Worm (Caenorhabditis elegans): ENCODE measurements around the gene acc-4.
A peak's percentile ranks its signal among the peaks of the same experiment; 100 is the strongest.

DNA sequence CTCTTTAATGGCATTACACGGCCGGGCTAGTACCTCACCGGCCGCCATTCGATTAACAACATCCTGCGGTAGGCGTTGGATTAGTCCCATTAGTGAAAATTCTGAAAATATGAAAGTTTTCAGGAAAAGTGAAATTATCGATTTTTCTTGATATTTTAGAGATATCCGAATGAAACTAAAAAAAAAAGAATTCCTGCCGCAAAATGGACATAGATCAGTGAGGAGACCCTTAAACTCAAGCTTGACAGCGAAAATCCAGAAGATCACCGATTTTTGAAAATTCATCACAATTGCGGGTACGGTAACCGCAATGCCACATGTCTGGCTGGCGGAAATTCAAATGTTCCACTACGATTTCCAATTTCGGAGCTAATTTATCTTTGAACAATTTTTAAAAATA, 30.5 kb upstream of the acc-4 start, which contains the start of gene mlh-1:
- TF ChIP-seq mdl-1 (tag; optimal IDR thresholded peaks at IDR 0.05): no peak
- no peak for TF ChIP-seq nhr-23 (tag; optimal IDR thresholded peaks at IDR 0.05)
- TF ChIP-seq ama-1 (optimal IDR thresholded peaks at IDR 0.05): no peak
- TF ChIP-seq nhr-28 (tag; optimal IDR thresholded peaks at IDR 0.05): no peak
- TF ChIP-seq hmg-11 (tag; optimal IDR thresholded peaks at IDR 0.05): no peak
- no peak for TF ChIP-seq jun-1 (tag; optimal IDR thresholded peaks at IDR 0.05)
- no peak for TF ChIP-seq skn-1 (tag; optimal IDR thresholded peaks at IDR 0.05)
- TF ChIP-seq nfya-1 (tag; optimal IDR thresholded peaks at IDR 0.05; ENCODE audit: insufficient read depth): no peak
- TF ChIP-seq ceh-28 (tag; optimal IDR thresholded peaks at IDR 0.05): peak; percentile 15
- TF ChIP-seq lin-15B (tag; optimal IDR thresholded peaks at IDR 0.05): no peak
- TF ChIP-seq lin-39 (tag; optimal IDR thresholded peaks at IDR 0.05): no peak
- no peak for TF ChIP-seq nhr-12 (tag; optimal IDR thresholded peaks at IDR 0.05)
- TF ChIP-seq pqm-1 (tag; optimal IDR thresholded peaks at IDR 0.05): no peak

Measured in whole organism, L3 larva.